Fruit fly (Drosophila melanogaster): Measurements from ENCODE around the gene CG15172.

DNA sequence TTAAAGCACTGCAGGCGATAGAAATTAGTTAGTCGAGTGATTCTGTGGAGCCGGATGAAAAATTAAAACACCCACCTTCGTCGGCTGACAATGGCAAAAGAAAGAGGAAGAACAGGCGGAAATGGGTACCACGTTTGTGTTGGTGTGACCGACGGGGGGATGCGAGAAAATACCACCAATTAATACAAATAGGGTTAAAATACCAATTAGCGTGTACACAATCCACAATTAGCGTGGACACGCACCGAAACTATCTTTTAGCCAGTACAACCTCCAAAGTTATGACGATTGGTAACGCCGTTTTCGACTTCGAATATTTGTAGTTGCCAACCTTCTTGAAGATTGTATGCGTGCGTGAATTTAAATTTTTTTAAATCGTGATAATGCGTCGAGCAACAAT is 13.1 kb upstream of the CG15172 start, which contains the start of gene RpL30:
- TF ChIP-seq CHES-1-like (GFP tag; optimal IDR thresholded peaks at IDR 0.05) (peak; percentile 96), cad (GFP tag; optimal IDR thresholded peaks at IDR 0.05) (no peak), Mes4 (GFP tag; optimal IDR thresholded peaks at IDR 0.05) (peak; percentile 98), CkIIα-i1 (GFP tag; IDR thresholded peaks at IDR 0.05) (0 out of 2 replicates have a peak, but pooled peaks have one; percentile 52), CG4617 (GFP tag; optimal IDR thresholded peaks at IDR 0.05; ENCODE audit: borderline replicate concordance) (peak; percentile 79)
